Worm (Caenorhabditis elegans) whole organism, early embryonic: ENCODE measurements around the gene hpl-2.

Source experiments
- ama-1 ChIP-seq: fragments of 150-350 bp; optimal IDR thresholded peaks from 2 replicates; lab custom pipeline; 2014
- ceh-36 ChIP-seq: sonication (generic microtip); optimal IDR thresholded peaks from 2 replicates; lab custom pipeline; 2016; ENCODE audit warnings: missing genetic modification characterization, inconsistent platforms, missing compliant biosample characterization
- scrt-1 ChIP-seq: fragments of 200-800 bp; sonication (Bioruptor generic); IDR thresholded peaks from 2 replicates; pipeline ENCODE4 v1.3.6; 2022; ENCODE audit warnings: missing genetic modification characterization, missing compliant biosample characterization
- tbx-11 ChIP-seq: fragments of 200-800 bp; sonication (Bioruptor generic); IDR thresholded peaks from 2 replicates; pipeline ENCODE4 v1.3.6; 2022; ENCODE audit warnings: missing genetic modification characterization, missing compliant biosample characterization
- tbx-37 ChIP-seq: fragments of 200-800 bp; sonication (Bioruptor generic); conservative IDR thresholded peaks from 2 replicates; pipeline ENCODE4 v1.3.6; 2022; ENCODE audit warnings: missing genetic modification reagents, missing genetic modification characterization, missing compliant biosample characterization

DNA sequence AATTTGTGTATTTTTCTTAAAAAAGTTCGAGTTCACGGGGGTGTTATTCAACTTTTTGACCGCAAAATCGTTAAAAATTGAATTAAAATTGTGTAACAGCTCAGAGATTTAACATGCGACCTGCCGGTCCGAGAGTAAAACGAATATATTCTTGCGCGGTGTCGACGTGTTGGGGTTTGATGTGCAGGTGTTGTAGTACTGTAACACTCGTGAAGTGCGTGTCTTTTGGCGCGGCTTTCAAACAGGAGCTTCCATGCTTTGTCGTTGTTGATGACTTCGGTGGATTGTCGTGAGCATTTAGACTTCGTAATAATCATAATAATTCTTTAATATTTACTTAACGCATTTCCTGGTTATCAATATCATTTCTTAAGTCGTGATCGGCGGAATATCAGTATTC lies 24.8 kb downstream of the hpl-2 start, which contains the start of gene tat-3:
- TF ChIP-seq scrt-1 (GFP tag; lab: Robert Waterston, UW) (no peak), tbx-11 (GFP tag; lab: Robert Waterston, UW) (no peak), tbx-37 (GFP tag; lab: Robert Waterston, UW) (no peak), ama-1 (lab: Kevin White, UChicago) (no peak), ceh-36 (no peak)
